Worm (Caenorhabditis elegans): ENCODE results near the gene Y50D4B.4.

ce11 chrV:1047251-1047650, 45.2 kb upstream of the Y50D4B.4 start:
- TF ChIP-seq Y79H2A.3 (GFP tag; conservative IDR thresholded peaks at IDR 0.05) (no peak), ztf-6 (GFP tag; IDR thresholded peaks at IDR 0.05) (no peak)

All from whole organism, young adult.